Fruit fly (Drosophila melanogaster) whole organism, pupa: ENCODE data around the gene cnir.

Experiments used
- CG10348 ChIP-seq: fragments of 200-800 bp; sonication (Bioruptor generic); IDR thresholded peaks from 2 replicates; pipeline ENCODE4 v1.3.6; 2022; ENCODE audit warnings: missing biosample characterization, missing genetic modification characterization
- CG12605 ChIP-seq: fragments of 200-800 bp; sonication (Bioruptor generic); IDR thresholded peaks from 2 replicates; pipeline ENCODE4 v1.3.6; 2022; ENCODE audit warnings: missing biosample characterization, missing genetic modification characterization
- CG13204 ChIP-seq: fragments of 200-800 bp; sonication (Bioruptor generic); optimal IDR thresholded peaks from 2 replicates; lab custom pipeline; 2018; ENCODE audit warnings: missing biosample characterization, mild to moderate bottlenecking, missing genetic modification characterization, moderate library complexity
- CG14655 ChIP-seq: fragments of 200-800 bp; sonication (Bioruptor generic); optimal IDR thresholded peaks from 3 replicates; lab custom pipeline; 2017; ENCODE audit warnings: mild to moderate bottlenecking, missing biosample characterization, missing genetic modification reagents, missing genetic modification characterization
- CG15710 ChIP-seq: fragments of 200-800 bp; sonication (Bioruptor generic); optimal IDR thresholded peaks from 2 replicates; lab custom pipeline; 2018; ENCODE audit warnings: missing biosample characterization, mild to moderate bottlenecking, missing genetic modification characterization, moderate library complexity
- CG17806 ChIP-seq: fragments of 200-800 bp; sonication (Bioruptor generic); optimal IDR thresholded peaks from 2 replicates; lab custom pipeline; 2018; ENCODE audit warnings: missing biosample characterization, mild to moderate bottlenecking, missing genetic modification characterization, moderate library complexity
- CG32121 ChIP-seq: fragments of 200-800 bp; sonication (Bioruptor generic); IDR thresholded peaks from 2 replicates; pipeline ENCODE4 v1.3.6; 2022; ENCODE audit warnings: missing biosample characterization, missing genetic modification characterization
- CG34367 ChIP-seq: fragments of 200-800 bp; sonication (Bioruptor generic); optimal IDR thresholded peaks from 2 replicates; lab custom pipeline; 2018; ENCODE audit warnings: missing biosample characterization, mild to moderate bottlenecking, missing genetic modification characterization
- CG4496 ChIP-seq: fragments of 200-800 bp; sonication (Bioruptor generic); IDR thresholded peaks from 3 replicates; pipeline ENCODE4 v1.3.6; 2022; ENCODE audit warnings: missing biosample characterization, missing genetic modification characterization
- CG8159 ChIP-seq: fragments of 200-800 bp; sonication (Bioruptor generic); optimal IDR thresholded peaks from 3 replicates; lab custom pipeline; 2018; ENCODE audit warnings: missing biosample characterization, mild to moderate bottlenecking, missing genetic modification characterization, moderate library complexity
- CG8301 ChIP-seq: fragments of 200-800 bp; sonication (Bioruptor generic); optimal IDR thresholded peaks from 2 replicates; lab custom pipeline; 2018; ENCODE audit warnings: missing biosample characterization, mild to moderate bottlenecking, missing genetic modification characterization
- CG9948 ChIP-seq: fragments of 200-800 bp; sonication (Bioruptor generic); optimal IDR thresholded peaks from 2 replicates; lab custom pipeline; 2018; ENCODE audit warnings: missing biosample characterization, mild to moderate bottlenecking, missing genetic modification characterization, moderate library complexity
- D1 ChIP-seq: fragments of 200-800 bp; sonication (Bioruptor generic); optimal IDR thresholded peaks from 2 replicates; lab custom pipeline; 2018; ENCODE audit warnings: missing biosample characterization, mild to moderate bottlenecking, missing genetic modification characterization, moderate library complexity
- EcR ChIP-seq: fragments of 200-800 bp; sonication (Bioruptor generic); optimal IDR thresholded peaks from 3 replicates; lab custom pipeline; 2019; ENCODE audit warnings: missing biosample characterization, missing genetic modification characterization, mild to moderate bottlenecking, moderate library complexity, missing genetic modification reagents
- Ets98B ChIP-seq: fragments of 200-800 bp; sonication (Bioruptor generic); IDR thresholded peaks from 2 replicates; pipeline ENCODE4 v1.3.6; 2022; ENCODE audit warnings: missing biosample characterization, missing genetic modification characterization
- Pif1A ChIP-seq: fragments of 200-800 bp; sonication (Bioruptor generic); optimal IDR thresholded peaks from 3 replicates; lab custom pipeline; 2016; ENCODE audit warnings: missing biosample characterization, missing genetic modification characterization
- Pif1B ChIP-seq: fragments of 200-800 bp; sonication (Bioruptor generic); optimal IDR thresholded peaks from 3 replicates; lab custom pipeline; 2016; ENCODE audit warnings: missing biosample characterization, missing genetic modification characterization
- Snoo ChIP-seq: fragments of 200-800 bp; sonication (Bioruptor generic); optimal IDR thresholded peaks from 3 replicates; lab custom pipeline; 2017; ENCODE audit warnings: missing biosample characterization, mild to moderate bottlenecking, missing genetic modification characterization, inconsistent platforms
- fd96Ca ChIP-seq: fragments of 200-800 bp; sonication (Bioruptor generic); IDR thresholded peaks from 3 replicates; pipeline ENCODE4 v1.3.6; 2022; ENCODE audit warnings: missing biosample characterization, missing genetic modification characterization
- gl ChIP-seq: fragments of 200-800 bp; sonication (Bioruptor generic); optimal IDR thresholded peaks from 2 replicates; lab custom pipeline; 2018; ENCODE audit warnings: missing biosample characterization, mild to moderate bottlenecking, missing genetic modification characterization
- rn ChIP-seq: fragments of 200-800 bp; sonication (Bioruptor generic); IDR thresholded peaks from 2 replicates; pipeline ENCODE4 v1.3.6; 2022; ENCODE audit warnings: missing biosample characterization, missing genetic modification characterization

Gene cnir

dm6 chr2L:3044660-3045504 lies 5.3 kb upstream of the cnir start:
- TF ChIP-seq CG8301 (no peak), Snoo (tag; lab: Kevin White, UChicago) (no peak), Ets98B (no peak), CG32121 (GFP tag; lab: Robert Waterston, UW) (no peak), CG8159 (no peak), CG15710 (tag; lab: Kevin White, UChicago) (no peak), EcR (GFP tag; lab: Kevin White, UChicago) (no peak), CG34367 (tag; lab: Kevin White, UChicago) (no peak)

dm6 chr2L:3043647-3044046 lies 4.0 kb upstream of the cnir start, which contains the start of gene FASN2:
Gene FASN2, plus strand, starts transcription at chr2L:3043947.
- no peak for TF ChIP-seq fd96Ca
- TF ChIP-seq CG17806 (tag; lab: Kevin White, UChicago): no peak
- no peak for TF ChIP-seq CG8301
- no peak for TF ChIP-seq CG32121 (GFP tag; lab: Robert Waterston, UW)
- no peak for TF ChIP-seq CG13204
- no peak for TF ChIP-seq Ets98B
- TF ChIP-seq rn: no peak
- TF ChIP-seq CG14655 (GFP tag; lab: Kevin White, UChicago): no peak
- TF ChIP-seq CG9948 (tag; lab: Kevin White, UChicago): no peak
- no peak for TF ChIP-seq CG12605 (GFP tag; lab: Robert Waterston, UW)
- TF ChIP-seq Snoo (tag; lab: Kevin White, UChicago): no peak
- no peak for TF ChIP-seq CG10348 (GFP tag; lab: Robert Waterston, UW)
- no peak for TF ChIP-seq D1 (tag; lab: Kevin White, UChicago)
- no peak for TF ChIP-seq CG15710 (tag; lab: Kevin White, UChicago)

- TF ChIP-seq CG34367 (tag; lab: Kevin White, UChicago) (no peak), gl (tag; lab: Kevin White, UChicago) (no peak), Ets98B (no peak), Snoo (tag; lab: Kevin White, UChicago) (no peak), Pif1B (GFP tag; lab: Kevin White, UChicago) (no peak), CG32121 (GFP tag; lab: Robert Waterston, UW) (0 out of 2 replicates have a peak, but pooled peaks have one; percentile 22), CG4496 (no peak)
- TF ChIP-seq, all 21 proteins: peak for 1
These were observed 2.5 kb upstream of the cnir start, which contains the start of gene CG17261 for dm6 chr2L:3041918-3042615. Gene CG17261, plus strand, starts transcription at chr2L:3042551.

- TF ChIP-seq CG17806 (tag; lab: Kevin White, UChicago): peak; percentile 90
- TF ChIP-seq CG12605 (GFP tag; lab: Robert Waterston, UW): peak; percentile 66
- no peak for TF ChIP-seq CG13204
- TF ChIP-seq CG34367 (tag; lab: Kevin White, UChicago): peak; percentile 76
- peak; percentile 86 for TF ChIP-seq CG8159
- peak; percentile 76 for TF ChIP-seq fd96Ca
- TF ChIP-seq Snoo (tag; lab: Kevin White, UChicago): peak; percentile 81
- peak; percentile 61 for TF ChIP-seq gl (tag; lab: Kevin White, UChicago)
- no peak for TF ChIP-seq EcR (GFP tag; lab: Kevin White, UChicago)
- TF ChIP-seq CG15710 (tag; lab: Kevin White, UChicago): peak; percentile 89
- TF ChIP-seq CG4496: peak; percentile 91
- peak; percentile 86 for TF ChIP-seq CG8301
- TF ChIP-seq CG14655 (GFP tag; lab: Kevin White, UChicago): no peak
- peak; percentile 90 for TF ChIP-seq CG9948 (tag; lab: Kevin White, UChicago)
- TF ChIP-seq Pif1B (GFP tag; lab: Kevin White, UChicago): peak; percentile 84
- no peak for TF ChIP-seq D1 (tag; lab: Kevin White, UChicago)
- peak; percentile 91 for TF ChIP-seq CG32121 (GFP tag; lab: Robert Waterston, UW)
- peak; percentile 82 for TF ChIP-seq rn
- peak; percentile 82 for TF ChIP-seq Ets98B
- TF ChIP-seq CG10348 (GFP tag; lab: Robert Waterston, UW): peak; percentile 90
- no peak for TF ChIP-seq Pif1A (GFP tag; lab: Kevin White, UChicago)
These were observed 2.4 kb downstream of the cnir start, which contains the start of the genes CG17260 and SerRS for dm6 chr2L:3037153-3037579. Gene CG17260, plus strand, starts transcription at chr2L:3037230. Gene SerRS, minus strand, starts transcription at chr2L:3037403.

dm6 chr2L:3034969-3035368 lies 4.6 kb downstream of the cnir start, which contains the start of gene CG17258:
Gene CG17258, minus strand, starts transcription at chr2L:3035348.
- TF ChIP-seq CG13204 (no peak), Pif1B (GFP tag; lab: Kevin White, UChicago) (no peak), Snoo (tag; lab: Kevin White, UChicago) (no peak), CG10348 (GFP tag; lab: Robert Waterston, UW) (no peak), gl (tag; lab: Kevin White, UChicago) (no peak), CG8301 (no peak), CG4496 (no peak), CG12605 (GFP tag; lab: Robert Waterston, UW) (no peak), Pif1A (GFP tag; lab: Kevin White, UChicago) (no peak), CG15710 (tag; lab: Kevin White, UChicago) (no peak), CG9948 (tag; lab: Kevin White, UChicago) (no peak), D1 (tag; lab: Kevin White, UChicago) (no peak), EcR (GFP tag; lab: Kevin White, UChicago) (no peak), CG17806 (tag; lab: Kevin White, UChicago) (no peak), Ets98B (no peak)
